Fruit fly (Drosophila melanogaster) whole organism, embryonic: ENCODE results near the gene Usp10.
A peak's percentile ranks its signal among the peaks of the same experiment; 100 is the strongest.

Experiments used
- Aef1 ChIP-seq: fragments of 200-800 bp; sonication (Bioruptor generic); IDR thresholded peaks from 3 replicates; pipeline ENCODE4 v1.3.6; 2022; ENCODE audit warnings: missing biosample characterization, missing genetic modification characterization
- Awh ChIP-seq: fragments of 200-800 bp; sonication (Bioruptor generic); IDR thresholded peaks from 2 replicates; pipeline ENCODE4, ENCODE4 v1.3.6; 2022; ENCODE audit warnings: missing biosample characterization, missing genetic modification characterization
- B-H1 ChIP-seq: fragments of 200-800 bp; sonication (Bioruptor generic); IDR thresholded peaks from 3 replicates; pipeline ENCODE4 v1.3.6; 2022; ENCODE audit warnings: missing biosample characterization, missing genetic modification characterization
- Bteb2 ChIP-seq: fragments of 200-800 bp; sonication (Bioruptor generic); optimal IDR thresholded peaks from 2 replicates; lab custom pipeline; 2016; ENCODE audit warnings: missing biosample characterization, missing genetic modification characterization
- CG10431 ChIP-seq: fragments of 200-800 bp; sonication (Bioruptor generic); optimal IDR thresholded peaks from 3 replicates; lab custom pipeline; 2018; ENCODE audit warnings: missing biosample characterization, mild to moderate bottlenecking, missing genetic modification characterization
- CG11696 ChIP-seq: fragments of 200-800 bp; sonication (Bioruptor generic); IDR thresholded peaks from 2 replicates; pipeline ENCODE4 v1.3.6; 2022; ENCODE audit warnings: missing biosample characterization, missing genetic modification characterization
- CG13296 ChIP-seq: fragments of 200-800 bp; sonication (Bioruptor generic); optimal IDR thresholded peaks from 3 replicates; lab custom pipeline; 2018; ENCODE audit warnings: missing biosample characterization, mild to moderate bottlenecking, missing genetic modification characterization
- CG17568 ChIP-seq: fragments of 200-800 bp; sonication (Bioruptor generic); optimal IDR thresholded peaks from 2 replicates; lab custom pipeline; 2018; ENCODE audit warnings: missing biosample characterization, mild to moderate bottlenecking, missing genetic modification characterization, moderate library complexity
- CG1832 ChIP-seq: fragments of 200-800 bp; sonication (Bioruptor generic); optimal IDR thresholded peaks from 2 replicates; lab custom pipeline; 2017; ENCODE audit warnings: missing biosample characterization, mild to moderate bottlenecking, missing genetic modification characterization, inconsistent platforms
- CG18476 ChIP-seq: fragments of 200-800 bp; sonication (Bioruptor generic); optimal IDR thresholded peaks from 2 replicates; lab custom pipeline; 2016; ENCODE audit warnings: missing biosample characterization, mild to moderate bottlenecking, missing genetic modification characterization
- CG2712 ChIP-seq: fragments of 200-800 bp; optimal IDR thresholded peaks from 3 replicates; lab custom pipeline; 2019; ENCODE audit warnings: missing biosample characterization, mild to moderate bottlenecking, missing genetic modification characterization, moderate library complexity
- CG31365 ChIP-seq: fragments of 200-800 bp; sonication (Bioruptor generic); optimal IDR thresholded peaks from 2 replicates; lab custom pipeline; 2018; ENCODE audit warnings: missing biosample characterization, mild to moderate bottlenecking, missing genetic modification characterization
- CG4854 ChIP-seq: fragments of 200-800 bp; sonication (Bioruptor generic); optimal IDR thresholded peaks from 2 replicates; lab custom pipeline; 2016; ENCODE audit warnings: missing biosample characterization, missing genetic modification characterization, inconsistent platforms
- CG6654 ChIP-seq: fragments of 200-800 bp; sonication (Bioruptor generic); optimal IDR thresholded peaks from 2 replicates; lab custom pipeline; 2017; ENCODE audit warnings: missing biosample characterization, mild to moderate bottlenecking, missing genetic modification characterization
- CG7372 ChIP-seq: fragments of 200-800 bp; sonication (Bioruptor generic); IDR thresholded peaks from 2 replicates; pipeline ENCODE4 v1.3.6; 2022; ENCODE audit warnings: missing biosample characterization, missing genetic modification characterization
- CG8765 ChIP-seq: fragments of 200-800 bp; sonication (Bioruptor generic); IDR thresholded peaks from 2 replicates; pipeline ENCODE4 v1.3.6; 2022; ENCODE audit warnings: missing biosample characterization, missing genetic modification characterization
- CG9437 ChIP-seq: fragments of 200-800 bp; sonication (Bioruptor generic); optimal IDR thresholded peaks from 2 replicates; lab custom pipeline; 2018; ENCODE audit warnings: missing biosample characterization, mild to moderate bottlenecking, missing genetic modification characterization
- Dad ChIP-seq: fragments of 200-800 bp; sonication (Bioruptor generic); optimal IDR thresholded peaks from 3 replicates; lab custom pipeline; 2016; ENCODE audit warnings: missing biosample characterization, missing genetic modification characterization
- E2f1 ChIP-seq: fragments of 200-800 bp; sonication (Bioruptor generic); IDR thresholded peaks from 2 replicates; pipeline ENCODE4 v1.3.6; 2022; ENCODE audit warnings: missing biosample characterization, missing genetic modification characterization
- Eip74EF ChIP-seq, 2 experiments: fragments of 200-800 bp in 1 of 2; fragments of >200 bp in 1 of 2; sonication (Bioruptor generic) in 1 of 2; optimal IDR thresholded peaks; 2 replicates each; lab custom pipeline; 2017 to 2019; ENCODE audit warnings: missing biosample characterization in 2 of 2, missing genetic modification characterization in 2 of 2, mild to moderate bottlenecking in 1 of 2, moderate library complexity in 1 of 2
- Ets65A ChIP-seq: fragments of 200-800 bp; sonication (Bioruptor generic); peaks from one replicate; lab custom pipeline; 2016; ENCODE audit warnings: missing biosample characterization, missing genetic modification characterization
- Fer3 ChIP-seq: fragments of 200-800 bp; sonication (Bioruptor generic); optimal IDR thresholded peaks from 2 replicates; lab custom pipeline; 2018; ENCODE audit warnings: missing biosample characterization, mild to moderate bottlenecking, missing genetic modification characterization, moderate library complexity
- HLHmδ ChIP-seq: fragments of 200-800 bp; sonication (Bioruptor generic); optimal IDR thresholded peaks from 2 replicates; lab custom pipeline; 2018; ENCODE audit warnings: missing biosample characterization, mild to moderate bottlenecking, missing genetic modification characterization, moderate library complexity
- Hmr ChIP-seq: fragments of 200-800 bp; sonication (Bioruptor generic); optimal IDR thresholded peaks from 3 replicates; lab custom pipeline; 2017; ENCODE audit warnings: mild to moderate bottlenecking, missing biosample characterization, missing genetic modification reagents, missing genetic modification characterization
- Hr3 ChIP-seq: fragments of 200-800 bp; sonication (Bioruptor generic); optimal IDR thresholded peaks from 3 replicates; lab custom pipeline; 2016; ENCODE audit warnings: missing biosample characterization, missing genetic modification characterization
- Hr78 ChIP-seq, 2 experiments: fragments of 200-800 bp in 1 of 2; fragments of >200 bp in 1 of 2; sonication (Bioruptor generic) in 1 of 2; optimal IDR thresholded peaks; 2 replicates each; lab custom pipeline; 2017 to 2019; ENCODE audit warnings: missing biosample characterization in 2 of 2, missing genetic modification characterization in 2 of 2, mild to moderate bottlenecking in 1 of 2, moderate library complexity in 1 of 2
- Lpt ChIP-seq: fragments of >200 bp; optimal IDR thresholded peaks from 2 replicates; lab custom pipeline; 2018; ENCODE audit warnings: missing biosample characterization, missing genetic modification characterization
- Mad ChIP-seq: fragments of 200-800 bp; sonication (Bioruptor generic); optimal IDR thresholded peaks from 2 replicates; lab custom pipeline; 2016; ENCODE audit warnings: missing biosample characterization, missing genetic modification characterization
- Meics ChIP-seq: fragments of 200-800 bp; sonication (Bioruptor generic); optimal IDR thresholded peaks from 2 replicates; lab custom pipeline; 2017; ENCODE audit warnings: missing biosample characterization, mild to moderate bottlenecking, missing genetic modification characterization
- NFAT ChIP-seq: fragments of 200-800 bp; sonication (Bioruptor generic); IDR thresholded peaks from 2 replicates; pipeline ENCODE4 v1.3.6; 2022; ENCODE audit warnings: missing biosample characterization, missing genetic modification characterization
- Poxn ChIP-seq: fragments of 200-800 bp; sonication (Bioruptor generic); IDR thresholded peaks from 2 replicates; pipeline ENCODE4 v1.3.6; 2022; ENCODE audit warnings: missing biosample characterization, missing genetic modification characterization
- Ptx1 ChIP-seq: fragments of 200-800 bp; sonication (Bioruptor generic); IDR thresholded peaks from 2 replicates; pipeline ENCODE4 v1.3.6; 2022; ENCODE audit warnings: missing biosample characterization, missing genetic modification characterization
- az2 ChIP-seq: fragments of 200-800 bp; sonication (Bioruptor generic); optimal IDR thresholded peaks from 3 replicates; lab custom pipeline; 2016; ENCODE audit warnings: missing biosample characterization, missing genetic modification characterization
- bab2 ChIP-seq: fragments of 200-800 bp; sonication (Bioruptor generic); optimal IDR thresholded peaks from 2 replicates; lab custom pipeline; 2016; ENCODE audit warnings: missing biosample characterization, missing genetic modification characterization
- corto ChIP-seq: fragments of 200-800 bp; sonication (Bioruptor generic); optimal IDR thresholded peaks from 2 replicates; lab custom pipeline; 2016; ENCODE audit warnings: missing biosample characterization, mild to moderate bottlenecking, missing genetic modification characterization, moderate library complexity
- dmrt99B ChIP-seq: fragments of 200-800 bp; sonication (Bioruptor generic); optimal IDR thresholded peaks from 2 replicates; lab custom pipeline; 2018; ENCODE audit warnings: missing biosample characterization, mild to moderate bottlenecking, missing genetic modification characterization, moderate library complexity
- gt ChIP-seq: fragments of 200-800 bp; sonication (Bioruptor generic); IDR thresholded peaks from 2 replicates; pipeline ENCODE4 v1.3.6; 2022; ENCODE audit warnings: missing biosample characterization, missing genetic modification characterization
- her ChIP-seq: fragments of 200-800 bp; sonication (Bioruptor generic); optimal IDR thresholded peaks from 2 replicates; lab custom pipeline; 2016; ENCODE audit warnings: missing biosample characterization, missing genetic modification characterization
- kah ChIP-seq: fragments of 200-800 bp; sonication (Bioruptor generic); optimal IDR thresholded peaks from 2 replicates; lab custom pipeline; 2018; ENCODE audit warnings: missing biosample characterization, mild to moderate bottlenecking, missing genetic modification characterization
- ken ChIP-seq: fragments of 200-800 bp; sonication (Bioruptor generic); IDR thresholded peaks from 3 replicates; pipeline ENCODE4 v1.3.6; 2022; ENCODE audit warnings: missing biosample characterization, missing genetic modification characterization
- lola ChIP-seq, 3 experiments: fragments of >200 bp in 2 of 3; fragments of 200-800 bp in 1 of 3; sonication (Bioruptor generic) in 1 of 3; optimal IDR thresholded peaks; 2 replicates each; lab custom pipeline; 2017 to 2019; ENCODE audit warnings: missing biosample characterization in 3 of 3, missing genetic modification characterization in 3 of 3, mild to moderate bottlenecking in 1 of 3, moderate library complexity in 1 of 3
- pum ChIP-seq: fragments of 200-800 bp; sonication (Bioruptor generic); optimal IDR thresholded peaks from 2 replicates; lab custom pipeline; 2016; ENCODE audit warnings: missing biosample characterization, missing genetic modification characterization
- pzg ChIP-seq: fragments of 200-800 bp; sonication (Bioruptor generic); optimal IDR thresholded peaks from 3 replicates; lab custom pipeline; 2018; ENCODE audit warnings: missing biosample characterization, mild to moderate bottlenecking, missing genetic modification characterization, moderate library complexity
- schlank ChIP-seq: fragments of 200-800 bp; sonication (Bioruptor generic); optimal IDR thresholded peaks from 2 replicates; lab custom pipeline; 2018; ENCODE audit warnings: missing biosample characterization, mild to moderate bottlenecking, missing genetic modification characterization
- sens ChIP-seq: fragments of 200-800 bp; sonication (Bioruptor generic); peaks from one replicate; lab custom pipeline; 2016; ENCODE audit warnings: missing biosample characterization, missing genetic modification characterization
- seq ChIP-seq: fragments of 200-800 bp; sonication (Bioruptor generic); IDR thresholded peaks from 2 replicates; pipeline ENCODE4 v1.3.6; 2022; ENCODE audit warnings: missing biosample characterization, missing genetic modification characterization
- stc ChIP-seq: fragments of 200-800 bp; sonication (Bioruptor generic); IDR thresholded peaks from 2 replicates; pipeline ENCODE4 v1.3.6; 2022; ENCODE audit warnings: missing biosample characterization, missing genetic modification characterization
- tin ChIP-seq: fragments of 200-800 bp; sonication (Bioruptor generic); optimal IDR thresholded peaks from 3 replicates; lab custom pipeline; 2016; ENCODE audit warnings: missing biosample characterization, missing genetic modification characterization
- usp ChIP-seq: fragments of >200 bp; optimal IDR thresholded peaks from 2 replicates; lab custom pipeline; 2017; ENCODE audit warnings: missing biosample characterization, missing genetic modification characterization
- z ChIP-seq: fragments of 200-800 bp; sonication (Bioruptor generic); IDR thresholded peaks from 3 replicates; pipeline ENCODE4 v1.3.6; 2022; ENCODE audit warnings: missing biosample characterization, missing genetic modification characterization
- zfh2 ChIP-seq: fragments of 200-800 bp; sonication (Bioruptor generic); optimal IDR thresholded peaks from 2 replicates; lab custom pipeline; 2016; ENCODE audit warnings: missing biosample characterization, missing genetic modification characterization

Gene Usp10

dm6 chr3L:904991-905745 is 33.5 kb downstream of the Usp10 start (continued):
- TF ChIP-seq CG31365 (no peak), kah (GFP tag; lab: Kevin White, UChicago) (no peak), schlank (tag; lab: Kevin White, UChicago) (no peak), Ptx1 (peak; percentile 15; the same call in 1 of the 2 replicates), pzg (GFP tag; lab: Kevin White, UChicago) (no peak), CG2712 (peak; percentile 79), Hr3 (GFP tag; lab: Kevin White, UChicago) (peak; percentile 1), CG10431 (no peak), CG9437 (GFP tag; lab: Kevin White, UChicago) (no peak), Aef1 (GFP tag; lab: Robert Waterston, UW) (no peak), Hmr (GFP tag; lab: Kevin White, UChicago) (no peak), dmrt99B (tag; lab: Kevin White, UChicago) (peak; percentile 49), CG13296 (GFP tag; lab: Kevin White, UChicago) (no peak), Meics (GFP tag; lab: Kevin White, UChicago) (no peak), usp (GFP tag; lab: Kevin White, UChicago) (no peak), gt (GFP tag; lab: Robert Waterston, UW) (no peak), Hr78 (GFP tag; optimal IDR thresholded peaks at IDR 0.05; lab: Kevin White, UChicago) (no peak), CG11696 (no peak), B-H1 (GFP tag; lab: Robert Waterston, UW) (no peak), stc (GFP tag; lab: Robert Waterston, UW) (no peak), CG8765 (GFP tag; lab: Robert Waterston, UW) (no peak), E2f1 (GFP tag; lab: Robert Waterston, UW) (no peak), CG4854 (GFP tag; lab: Kevin White, UChicago) (no peak), HLHmδ (GFP tag; lab: Kevin White, UChicago) (no peak), CG7372 (GFP tag; lab: Robert Waterston, UW) (no peak), CG1832 (no peak), CG17568 (GFP tag; lab: Kevin White, UChicago) (no peak), Dad (no peak), Ets65A (no peak), tin (peak; percentile 59), pum (no peak), az2 (GFP tag; lab: Kevin White, UChicago) (peak; percentile 30), Poxn (GFP tag; lab: Robert Waterston, UW) (no peak), NFAT (GFP tag; lab: Robert Waterston, UW) (no peak), zfh2 (GFP tag; lab: Kevin White, UChicago) (no peak), CG18476 (GFP tag; lab: Kevin White, UChicago) (no peak), ken (GFP tag; lab: Robert Waterston, UW) (no peak), sens (GFP tag; lab: Kevin White, UChicago) (peak; percentile 88), z (GFP tag; lab: Robert Waterston, UW) (no peak), Eip74EF (GFP tag; optimal IDR thresholded peaks at IDR 0.05; lab: Kevin White, UChicago) (peak in 1 of 2 experiments; percentile 7), corto (no peak), Bteb2 (no peak), seq (GFP tag; lab: Robert Waterston, UW) (no peak), bab2 (GFP tag; lab: Kevin White, UChicago) (no peak), her (no peak), lola (GFP tag; optimal IDR thresholded peaks at IDR 0.05; lab: Kevin White, UChicago) (peak in 1 of 3 experiments; percentile 72), Fer3 (tag; lab: Kevin White, UChicago) (no peak), Lpt (no peak), CG6654 (GFP tag; lab: Kevin White, UChicago) (no peak), Awh (0 out of 2 replicates have a peak, but pooled peaks have one; percentile 32), Mad (GFP tag; lab: Kevin White, UChicago) (no peak)
